Worm (Caenorhabditis elegans) whole organism, late embryonic: ENCODE data around the gene cest-19.

Source experiments
- F13H6.1 ChIP-seq: sonication (generic microtip); optimal IDR thresholded peaks from 2 replicates; lab custom pipeline; 2016; ENCODE audit warnings: missing genetic modification characterization, missing compliant biosample characterization
- K02D7.2 ChIP-seq: sonication (generic microtip); optimal IDR thresholded peaks from 2 replicates; lab custom pipeline; 2017; ENCODE audit warnings: mild to moderate bottlenecking, missing genetic modification characterization, missing compliant biosample characterization
- K09A11.1 ChIP-seq: sonication (generic microtip); optimal IDR thresholded peaks from 2 replicates; lab custom pipeline; 2017; ENCODE audit warnings: antibody characterized with exemption, mild to moderate bottlenecking, missing genetic modification characterization, missing compliant biosample characterization; ENCODE audit not compliant: insufficient read depth
- T23F11.4 ChIP-seq: fragments of 200-800 bp; sonication (Bioruptor generic); optimal IDR thresholded peaks from 2 replicates; lab custom pipeline; 2018; ENCODE audit warnings: mild to moderate bottlenecking, missing genetic modification characterization, missing compliant biosample characterization
- ahr-1 ChIP-seq: sonication (generic microtip); optimal IDR thresholded peaks from 2 replicates; lab custom pipeline; 2016; ENCODE audit warnings: missing genetic modification characterization, missing compliant biosample characterization
- ama-1 ChIP-seq: fragments of 150-350 bp; optimal IDR thresholded peaks from 2 replicates; lab custom pipeline; 2014
- ceh-14 ChIP-seq: sonication (generic microtip); optimal IDR thresholded peaks from 2 replicates; lab custom pipeline; 2016; ENCODE audit warnings: missing genotype, missing genetic modification characterization, missing compliant biosample characterization
- ceh-18 ChIP-seq: sonication (generic microtip); optimal IDR thresholded peaks from 2 replicates; lab custom pipeline; 2016; ENCODE audit warnings: missing genetic modification characterization, missing compliant biosample characterization
- ceh-19 ChIP-seq: fragments of 200-800 bp; sonication (Bioruptor generic); optimal IDR thresholded peaks from 2 replicates; lab custom pipeline; 2018; ENCODE audit warnings: mild to moderate bottlenecking, missing genetic modification characterization, missing compliant biosample characterization
- ceh-2 ChIP-seq: sonication (generic microtip); optimal IDR thresholded peaks from 2 replicates; lab custom pipeline; 2016; ENCODE audit warnings: missing genotype, missing genetic modification characterization, missing compliant biosample characterization
- ceh-22 ChIP-seq: sonication (generic microtip); optimal IDR thresholded peaks from 2 replicates; lab custom pipeline; 2017; ENCODE audit warnings: missing biosample characterization, missing genetic modification characterization
- ceh-30 ChIP-seq: fragments of 150-350 bp; optimal IDR thresholded peaks from 2 replicates; lab custom pipeline; 2014; ENCODE audit warnings: missing biosample characterization, missing genetic modification characterization
- ceh-31 ChIP-seq: sonication (generic microtip); optimal IDR thresholded peaks from 2 replicates; lab custom pipeline; 2016; ENCODE audit warnings: missing genetic modification characterization, missing compliant biosample characterization
- ceh-34 ChIP-seq: sonication (generic microtip); optimal IDR thresholded peaks from 2 replicates; lab custom pipeline; 2016; ENCODE audit warnings: mild to moderate bottlenecking, missing genetic modification characterization, missing compliant biosample characterization
- ceh-45 ChIP-seq: fragments of 200-800 bp; sonication (Bioruptor generic); IDR thresholded peaks from 2 replicates; pipeline ENCODE4 v1.3.6; 2022; ENCODE audit warnings: missing genetic modification reagents, missing genetic modification characterization, missing compliant biosample characterization
- ceh-48 ChIP-seq: sonication (generic microtip); optimal IDR thresholded peaks from 2 replicates; lab custom pipeline; 2016; ENCODE audit warnings: missing genetic modification characterization, inconsistent platforms, missing compliant biosample characterization
- ceh-6 ChIP-seq: fragments of 200-800 bp; sonication (Bioruptor generic); optimal IDR thresholded peaks from 2 replicates; lab custom pipeline; 2018; ENCODE audit warnings: mild to moderate bottlenecking, missing genetic modification characterization, missing compliant biosample characterization
- che-1 ChIP-seq: sonication (generic microtip); optimal IDR thresholded peaks from 2 replicates; lab custom pipeline; 2016; ENCODE audit warnings: mild to moderate bottlenecking, missing genetic modification characterization, missing compliant biosample characterization
- dve-1 ChIP-seq: sonication (generic microtip); optimal IDR thresholded peaks from 2 replicates; lab custom pipeline; 2017; ENCODE audit warnings: antibody characterized with exemption, mild to moderate bottlenecking, missing genetic modification characterization, missing compliant biosample characterization
- ets-4 ChIP-seq: sonication (generic microtip); optimal IDR thresholded peaks from 2 replicates; lab custom pipeline; 2016; ENCODE audit warnings: missing genetic modification characterization, missing compliant biosample characterization
- fkh-10 ChIP-seq: fragments of 150-350 bp; optimal IDR thresholded peaks from 2 replicates; lab custom pipeline; 2014; ENCODE audit warnings: missing biosample characterization, missing genetic modification reagents, missing genetic modification characterization
- hlh-13 ChIP-seq: fragments of 200-800 bp; sonication (Bioruptor generic); optimal IDR thresholded peaks from 2 replicates; lab custom pipeline; 2018; ENCODE audit warnings: mild to moderate bottlenecking, missing genetic modification characterization, missing compliant biosample characterization
- hlh-30 ChIP-seq: sonication (generic microtip); optimal IDR thresholded peaks from 2 replicates; lab custom pipeline; 2017; ENCODE audit warnings: antibody characterized with exemption, missing genetic modification characterization, missing compliant biosample characterization; ENCODE audit not compliant: insufficient read depth
- hlh-6 ChIP-seq: sonication (generic microtip); optimal IDR thresholded peaks from 2 replicates; lab custom pipeline; 2016; ENCODE audit warnings: missing genotype, missing genetic modification characterization, missing compliant biosample characterization
- lin-11 ChIP-seq: fragments of 200-800 bp; sonication (Bioruptor generic); optimal IDR thresholded peaks from 2 replicates; lab custom pipeline; 2018; ENCODE audit warnings: mild to moderate bottlenecking, missing genetic modification characterization, missing compliant biosample characterization
- mec-3 ChIP-seq: sonication (generic microtip); optimal IDR thresholded peaks from 2 replicates; lab custom pipeline; 2016; ENCODE audit warnings: borderline replicate concordance, missing genetic modification characterization, missing compliant biosample characterization
- nhr-11 ChIP-seq: fragments of 150-350 bp; optimal IDR thresholded peaks from 2 replicates; lab custom pipeline; 2014; ENCODE audit warnings: missing biosample characterization, missing genetic modification characterization
- nhr-232 ChIP-seq: sonication (generic microtip); optimal IDR thresholded peaks from 2 replicates; lab custom pipeline; 2016; ENCODE audit warnings: missing genetic modification characterization, missing compliant biosample characterization
- npax-4 ChIP-seq: sonication (generic microtip); optimal IDR thresholded peaks from 2 replicates; lab custom pipeline; 2016; ENCODE audit warnings: missing genetic modification characterization, missing compliant biosample characterization
- odd-2 ChIP-seq: sonication (generic microtip); optimal IDR thresholded peaks from 2 replicates; lab custom pipeline; 2017; ENCODE audit warnings: antibody characterized with exemption, mild to moderate bottlenecking, missing genetic modification characterization, missing compliant biosample characterization
- pros-1 ChIP-seq: fragments of 150-350 bp; optimal IDR thresholded peaks from 2 replicates; lab custom pipeline; 2014; ENCODE audit warnings: missing biosample characterization, missing genetic modification reagents, missing genetic modification characterization
- sox-4 ChIP-seq: sonication (generic microtip); optimal IDR thresholded peaks from 2 replicates; lab custom pipeline; 2017; ENCODE audit warnings: mild to moderate bottlenecking, missing genetic modification characterization, inconsistent platforms, missing compliant biosample characterization
- syd-9 ChIP-seq: sonication (generic microtip); optimal IDR thresholded peaks from 2 replicates; lab custom pipeline; 2016; ENCODE audit warnings: mild to moderate bottlenecking, missing genetic modification characterization, moderate library complexity, missing compliant biosample characterization
- tbx-7 ChIP-seq: sonication (generic microtip); optimal IDR thresholded peaks from 2 replicates; lab custom pipeline; 2016; ENCODE audit warnings: missing genotype, missing genetic modification characterization, missing compliant biosample characterization
- zip-5 ChIP-seq: sonication (generic microtip); optimal IDR thresholded peaks from 2 replicates; lab custom pipeline; 2016; ENCODE audit warnings: missing genetic modification characterization, missing compliant biosample characterization

Gene cest-19

DNA sequence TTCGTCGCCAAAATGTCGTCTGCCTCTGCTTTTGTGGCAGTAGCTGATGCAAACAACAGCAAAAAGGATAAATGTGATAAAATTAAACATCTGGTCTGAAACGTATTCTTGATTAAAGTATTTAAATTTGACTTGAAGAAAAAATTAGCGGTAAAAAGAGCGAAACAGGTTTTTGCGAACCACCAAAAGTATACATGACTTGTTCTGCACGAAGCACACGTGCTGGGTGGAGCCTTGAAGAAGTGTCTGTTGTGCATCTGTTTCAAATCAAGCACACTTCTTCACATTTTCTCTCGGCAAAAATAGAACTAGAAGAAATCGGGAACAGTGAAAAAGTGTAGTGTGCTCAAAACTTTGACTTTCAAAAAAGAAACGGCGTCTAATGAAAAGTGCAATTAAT, 27.4 kb upstream of the cest-19 start, which contains the start of gene B0403.3:
TSS of gene B0403.3 (minus strand) at position 101 of the 400 bp plus-strand sequence.
- TF ChIP-seq ceh-14 (tag; lab: Kevin White, UChicago) (no peak), F13H6.1 (tag; lab: Kevin White, UChicago) (no peak), ets-4 (no peak), tbx-7 (tag; lab: Kevin White, UChicago) (no peak), syd-9 (tag; lab: Kevin White, UChicago) (no peak), ceh-18 (tag; lab: Kevin White, UChicago) (no peak), fkh-10 (GFP tag; lab: Kevin White, UChicago) (no peak), K09A11.1 (tag; lab: Kevin White, UChicago) (no peak), sox-4 (tag; lab: Kevin White, UChicago) (no peak), odd-2 (tag; lab: Kevin White, UChicago) (no peak)

DNA sequence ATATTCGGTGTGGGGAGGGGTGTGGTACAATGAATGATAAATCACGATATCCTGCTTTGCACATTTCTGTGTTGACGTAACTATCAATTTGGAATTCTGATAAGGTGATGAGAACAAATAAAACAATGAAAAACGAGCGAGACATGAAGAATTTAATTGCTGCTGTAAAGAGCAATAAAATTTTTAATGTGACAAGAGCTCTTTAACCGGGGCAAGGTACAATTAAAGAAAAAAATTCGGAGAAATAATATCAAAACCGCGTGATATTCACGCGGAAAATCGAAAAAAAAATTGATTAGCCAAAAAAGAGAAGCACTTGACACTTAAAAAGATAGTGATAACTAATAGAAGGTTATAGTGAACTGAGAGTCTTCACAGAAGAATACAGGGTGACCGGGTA, 25.4 kb upstream of the cest-19 start:
- TF ChIP-seq ceh-34 (tag; lab: Kevin White, UChicago), result no peak
- no peak for TF ChIP-seq lin-11 (tag; lab: Kevin White, UChicago)
- TF ChIP-seq ceh-30 (tag; lab: Kevin White, UChicago), result no peak
- TF ChIP-seq nhr-11 (tag; lab: Kevin White, UChicago), result no peak
- no peak for TF ChIP-seq ceh-6 (GFP tag; lab: Kevin White, UChicago)
- no peak for TF ChIP-seq ceh-48 (tag; lab: Kevin White, UChicago)
- TF ChIP-seq ahr-1 (tag; lab: Kevin White, UChicago), result no peak
- TF ChIP-seq mec-3 (tag; lab: Kevin White, UChicago), result no peak
- no peak for TF ChIP-seq fkh-10 (GFP tag; lab: Kevin White, UChicago)
- no peak for TF ChIP-seq ceh-19 (GFP tag; lab: Kevin White, UChicago)
- TF ChIP-seq npax-4, result no peak
- no peak for TF ChIP-seq ceh-2 (tag; lab: Kevin White, UChicago)
- TF ChIP-seq T23F11.4 (GFP tag; lab: Kevin White, UChicago), result no peak
- no peak for TF ChIP-seq dve-1 (tag; lab: Kevin White, UChicago)
- no peak for TF ChIP-seq che-1 (tag; lab: Kevin White, UChicago)

DNA sequence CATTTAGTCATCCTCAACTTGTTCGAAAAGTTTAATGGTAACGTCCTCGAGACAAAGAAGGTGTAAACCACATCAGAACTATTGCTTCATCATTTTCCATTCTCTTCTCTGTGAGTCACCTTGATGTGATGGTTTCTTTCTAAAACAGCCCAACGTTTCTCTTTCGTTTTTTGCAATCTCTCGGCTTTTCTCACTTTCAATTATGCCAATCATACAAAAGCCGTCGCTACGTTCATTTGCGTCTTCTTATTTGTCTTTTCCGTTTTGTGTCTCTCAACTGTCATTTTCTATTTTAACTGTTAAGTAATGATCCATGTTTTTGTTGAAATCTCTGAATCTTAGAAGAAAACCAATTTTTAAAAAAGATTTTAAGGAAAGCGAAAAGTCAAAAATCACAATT, 21.5 kb upstream of the cest-19 start, which contains the start of gene B0403.5:
TSS of gene B0403.5 (plus strand) at position 368 of the 400 bp plus-strand sequence.
- TF ChIP-seq ama-1 (lab: Kevin White, UChicago), result no peak
- TF ChIP-seq ceh-31 (tag; lab: Kevin White, UChicago), result no peak
- no peak for TF ChIP-seq hlh-30 (tag; lab: Kevin White, UChicago)
- TF ChIP-seq ceh-6 (GFP tag; lab: Kevin White, UChicago), result no peak
- no peak for TF ChIP-seq pros-1 (tag; lab: Kevin White, UChicago)
- no peak for TF ChIP-seq ceh-22 (tag; lab: Kevin White, UChicago)
- TF ChIP-seq K02D7.2, result no peak
- TF ChIP-seq dve-1 (tag; lab: Kevin White, UChicago), result no peak
- no peak for TF ChIP-seq ceh-45 (GFP tag; lab: Robert Waterston, UW)
- no peak for TF ChIP-seq ceh-34 (tag; lab: Kevin White, UChicago)
- no peak for TF ChIP-seq nhr-232 (tag; lab: Kevin White, UChicago)
- TF ChIP-seq K09A11.1 (tag; lab: Kevin White, UChicago), result no peak
- TF ChIP-seq F13H6.1 (tag; lab: Kevin White, UChicago), result no peak
- TF ChIP-seq sox-4 (tag; lab: Kevin White, UChicago), result no peak
- TF ChIP-seq hlh-13 (GFP tag; lab: Kevin White, UChicago), result no peak
- no peak for TF ChIP-seq hlh-6 (tag; lab: Kevin White, UChicago)
- TF ChIP-seq odd-2 (tag; lab: Kevin White, UChicago), result no peak

DNA sequence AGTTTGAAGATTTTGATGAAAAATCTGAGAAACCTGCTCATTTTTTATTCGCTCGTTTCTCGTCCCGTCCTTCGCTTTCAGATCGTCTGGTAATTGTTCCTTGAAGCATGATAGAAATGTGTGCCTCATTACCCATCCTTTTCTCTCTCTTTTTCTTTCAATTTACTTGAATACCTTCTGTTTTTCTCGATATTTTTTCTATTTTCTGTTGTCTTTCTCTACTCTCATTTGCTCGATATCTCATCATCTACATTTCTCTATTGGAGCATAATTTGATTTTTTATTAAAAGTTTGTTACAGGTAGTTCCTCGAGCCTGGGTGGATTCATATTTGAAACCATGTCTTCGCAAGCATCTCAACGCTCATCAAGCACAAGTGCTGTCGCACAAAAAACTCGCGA, 14.5 kb upstream of the cest-19 start, which contains the start of gene ubc-17:
TSS of gene ubc-17 (plus strand) at position 301 of the 400 bp plus-strand sequence.
- TF ChIP-seq syd-9 (tag; lab: Kevin White, UChicago) (no peak), zip-5 (tag; lab: Kevin White, UChicago) (no peak), hlh-6 (tag; lab: Kevin White, UChicago) (no peak), ceh-48 (tag; lab: Kevin White, UChicago) (no peak), K09A11.1 (tag; lab: Kevin White, UChicago) (no peak)
